Worm (Caenorhabditis elegans) whole organism, late embryonic: ENCODE data around the gene C16D9.1.

Experiments used
- ama-1 ChIP-seq: fragments of 150-350 bp; optimal IDR thresholded peaks from 2 replicates; lab custom pipeline; 2014
- ceh-14 ChIP-seq: sonication (generic microtip); optimal IDR thresholded peaks from 2 replicates; lab custom pipeline; 2016; ENCODE audit warnings: missing genotype, missing genetic modification characterization, missing compliant biosample characterization
- dve-1 ChIP-seq: sonication (generic microtip); optimal IDR thresholded peaks from 2 replicates; lab custom pipeline; 2017; ENCODE audit warnings: antibody characterized with exemption, mild to moderate bottlenecking, missing genetic modification characterization, missing compliant biosample characterization
- eyg-1 ChIP-seq: sonication (generic microtip); optimal IDR thresholded peaks from 2 replicates; lab custom pipeline; 2016; ENCODE audit warnings: missing genotype, missing genetic modification characterization, missing compliant biosample characterization
- fkh-10 ChIP-seq: fragments of 150-350 bp; optimal IDR thresholded peaks from 2 replicates; lab custom pipeline; 2014; ENCODE audit warnings: missing biosample characterization, missing genetic modification reagents, missing genetic modification characterization
- gmeb-2 ChIP-seq: sonication (generic microtip); optimal IDR thresholded peaks from 2 replicates; lab custom pipeline; 2016; ENCODE audit warnings: missing genetic modification characterization, inconsistent platforms, missing compliant biosample characterization
- hlh-15 ChIP-seq: sonication (generic microtip); optimal IDR thresholded peaks from 2 replicates; lab custom pipeline; 2016; ENCODE audit warnings: missing genetic modification characterization, missing compliant biosample characterization
- hlh-30 ChIP-seq: sonication (generic microtip); optimal IDR thresholded peaks from 2 replicates; lab custom pipeline; 2017; ENCODE audit warnings: antibody characterized with exemption, missing genetic modification characterization, missing compliant biosample characterization; ENCODE audit not compliant: insufficient read depth
- lin-11 ChIP-seq: fragments of 200-800 bp; sonication (Bioruptor generic); optimal IDR thresholded peaks from 2 replicates; lab custom pipeline; 2018; ENCODE audit warnings: mild to moderate bottlenecking, missing genetic modification characterization, missing compliant biosample characterization
- pat-9 ChIP-seq: fragments of 200-800 bp; sonication (Bioruptor generic); optimal IDR thresholded peaks from 2 replicates; lab custom pipeline; 2018; ENCODE audit warnings: mild to moderate bottlenecking, missing genetic modification characterization, moderate library complexity, missing compliant biosample characterization
- pros-1 ChIP-seq: fragments of 150-350 bp; optimal IDR thresholded peaks from 2 replicates; lab custom pipeline; 2014; ENCODE audit warnings: missing biosample characterization, missing genetic modification reagents, missing genetic modification characterization
- unc-3 ChIP-seq, 2 experiments: fragments of 200-800 bp in 1 of 2; sonication (Bioruptor generic) in 1 of 2; sonication (generic microtip) in 1 of 2; conservative IDR thresholded peaks in 1 of 2; optimal IDR thresholded peaks in 1 of 2; 2 replicates each; pipeline versions ENCODE4 v1.3.6 to Lab custom; 2016 to 2022; ENCODE audit warnings: missing compliant biosample characterization in 2 of 2, missing genetic modification characterization in 2 of 2, missing genetic modification reagents in 1 of 2

- no peak for TF ChIP-seq hlh-30 (tag; lab: Kevin White, UChicago)
- TF ChIP-seq ama-1 (lab: Kevin White, UChicago) = no peak
- TF ChIP-seq dve-1 (tag; lab: Kevin White, UChicago) = no peak
- no peak for TF ChIP-seq unc-3 (GFP tag; conservative IDR thresholded peaks at IDR 0.05; lab: Robert Waterston, UW)
- TF ChIP-seq unc-3 (tag; optimal IDR thresholded peaks at IDR 0.05; lab: Kevin White, UChicago) = no peak
- no peak for TF ChIP-seq eyg-1 (tag; lab: Kevin White, UChicago)
- TF ChIP-seq hlh-15 (tag; lab: Kevin White, UChicago) = no peak
- no peak for TF ChIP-seq lin-11 (tag; lab: Kevin White, UChicago)
- no peak for TF ChIP-seq gmeb-2 (tag; lab: Kevin White, UChicago)
- TF ChIP-seq pros-1 (tag; lab: Kevin White, UChicago) = no peak
- TF ChIP-seq fkh-10 (GFP tag; lab: Kevin White, UChicago) = no peak
- TF ChIP-seq pat-9 = no peak
- no peak for TF ChIP-seq ceh-14
These were observed 10.8 kb downstream of the C16D9.1 start for ce11 chrV:8269878-8270277.
